Fruit fly (Drosophila melanogaster) whole organism, embryonic: ENCODE results near the gene Rcd2.
A peak's percentile ranks its signal among the peaks of the same experiment; 100 is the strongest.

ENCODE experiments used
- B-H2 ChIP-seq: fragments of 200-800 bp; sonication (Bioruptor generic); optimal IDR thresholded peaks from 2 replicates; lab custom pipeline; 2018; ENCODE audit warnings: missing biosample characterization, mild to moderate bottlenecking, missing genetic modification characterization
- BtbVII ChIP-seq: fragments of 200-800 bp; sonication (Bioruptor generic); optimal IDR thresholded peaks from 3 replicates; lab custom pipeline; 2017; ENCODE audit warnings: missing biosample characterization, mild to moderate bottlenecking, missing genetic modification characterization
- CG11696 ChIP-seq: fragments of 200-800 bp; sonication (Bioruptor generic); IDR thresholded peaks from 2 replicates; pipeline ENCODE4 v1.3.6; 2022; ENCODE audit warnings: missing biosample characterization, missing genetic modification characterization
- CG11723 ChIP-seq: fragments of 200-800 bp; sonication (Bioruptor generic); optimal IDR thresholded peaks from 2 replicates; lab custom pipeline; 2017; ENCODE audit warnings: missing biosample characterization, mild to moderate bottlenecking, missing genetic modification characterization
- CG12071 ChIP-seq: fragments of 200-800 bp; sonication (Bioruptor generic); optimal IDR thresholded peaks from 3 replicates; lab custom pipeline; 2018; ENCODE audit warnings: missing biosample characterization, mild to moderate bottlenecking, missing genetic modification characterization
- CG12236 ChIP-seq: fragments of 200-800 bp; sonication (Bioruptor generic); optimal IDR thresholded peaks from 2 replicates; lab custom pipeline; 2016; ENCODE audit warnings: missing biosample characterization, missing genetic modification characterization
- CG12769 ChIP-seq: fragments of 200-800 bp; sonication (Bioruptor generic); optimal IDR thresholded peaks from 2 replicates; lab custom pipeline; 2019; ENCODE audit warnings: missing biosample characterization, mild to moderate bottlenecking, missing genetic modification characterization, moderate library complexity
- CG12942 ChIP-seq: fragments of 200-800 bp; sonication (Bioruptor generic); optimal IDR thresholded peaks from 3 replicates; lab custom pipeline; 2016; ENCODE audit warnings: missing biosample characterization, missing genetic modification characterization
- CG17328 ChIP-seq: fragments of 200-800 bp; sonication (Bioruptor generic); IDR thresholded peaks from 2 replicates; pipeline ENCODE4 v1.3.6; 2022; ENCODE audit warnings: missing biosample characterization, missing genetic modification characterization
- CG17359 ChIP-seq: fragments of 200-800 bp; sonication (Bioruptor generic); optimal IDR thresholded peaks from 3 replicates; lab custom pipeline; 2018; ENCODE audit warnings: missing biosample characterization, mild to moderate bottlenecking, missing genetic modification characterization, moderate library complexity
- CG17612 ChIP-seq: fragments of 200-800 bp; sonication (Bioruptor generic); IDR thresholded peaks from 2 replicates; pipeline ENCODE4 v1.3.6; 2022; ENCODE audit warnings: missing biosample characterization, missing genetic modification characterization
- CG17829 ChIP-seq: fragments of 200-800 bp; optimal IDR thresholded peaks from 2 replicates; lab custom pipeline; 2019; ENCODE audit warnings: missing biosample characterization, mild to moderate bottlenecking, missing genetic modification characterization, moderate library complexity
- CG2202 ChIP-seq: fragments of 200-800 bp; sonication (Bioruptor generic); optimal IDR thresholded peaks from 2 replicates; lab custom pipeline; 2018; ENCODE audit warnings: missing biosample characterization, mild to moderate bottlenecking, missing genetic modification characterization
- CG2712 ChIP-seq: fragments of 200-800 bp; optimal IDR thresholded peaks from 3 replicates; lab custom pipeline; 2019; ENCODE audit warnings: missing biosample characterization, mild to moderate bottlenecking, missing genetic modification characterization, moderate library complexity
- CG31388 ChIP-seq: fragments of 200-800 bp; sonication (Bioruptor generic); optimal IDR thresholded peaks from 2 replicates; lab custom pipeline; 2016; ENCODE audit warnings: missing biosample characterization, missing genetic modification characterization
- CG6791 ChIP-seq: fragments of 200-800 bp; sonication (Bioruptor generic); IDR thresholded peaks from 3 replicates; pipeline ENCODE4 v1.3.6; 2022; ENCODE audit warnings: missing biosample characterization, missing genetic modification characterization; ENCODE audit not compliant: partially characterized antibody
- CG9437 ChIP-seq: fragments of 200-800 bp; sonication (Bioruptor generic); optimal IDR thresholded peaks from 2 replicates; lab custom pipeline; 2018; ENCODE audit warnings: missing biosample characterization, mild to moderate bottlenecking, missing genetic modification characterization
- D ChIP-seq, 2 experiments: fragments of 200-800 bp in 1 of 2; fragments of >200 bp in 1 of 2; sonication (Bioruptor generic) in 1 of 2; optimal IDR thresholded peaks; 2 replicates in 1 of 2; 3 replicates in 1 of 2; lab custom pipeline; 2017; ENCODE audit warnings: mild to moderate bottlenecking in 1 of 2, missing biosample characterization in 1 of 2, missing genetic modification characterization in 1 of 2, missing genetic modification reagents in 1 of 2
- Dip3 ChIP-seq: fragments of 200-800 bp; sonication (Bioruptor generic); optimal IDR thresholded peaks from 3 replicates; lab custom pipeline; 2016; ENCODE audit warnings: missing biosample characterization, missing genetic modification characterization
- Doc3 ChIP-seq: fragments of 200-800 bp; sonication (Bioruptor generic); IDR thresholded peaks from 3 replicates; pipeline ENCODE4 v1.3.6; 2022; ENCODE audit warnings: missing biosample characterization, missing genetic modification characterization; ENCODE audit not compliant: partially characterized antibody
- Gsc ChIP-seq: fragments of 200-800 bp; sonication (Bioruptor generic); IDR thresholded peaks from 2 replicates; pipeline ENCODE4 v1.3.6; 2022; ENCODE audit warnings: missing biosample characterization, missing genetic modification characterization
- Lhr ChIP-seq: fragments of 200-800 bp; sonication (Bioruptor generic); optimal IDR thresholded peaks from 3 replicates; lab custom pipeline; 2017; ENCODE audit warnings: mild to moderate bottlenecking, missing biosample characterization, missing genetic modification reagents, missing genetic modification characterization
- Nf-YB ChIP-seq: fragments of 200-800 bp; sonication (Bioruptor generic); optimal IDR thresholded peaks from 3 replicates; lab custom pipeline; 2019; ENCODE audit warnings: missing biosample characterization, mild to moderate bottlenecking, missing genetic modification characterization, moderate library complexity
- Ravus ChIP-seq: fragments of 200-800 bp; sonication (Bioruptor generic); IDR thresholded peaks from 2 replicates; pipeline ENCODE4 v1.3.6; 2022; ENCODE audit warnings: missing biosample characterization, missing genetic modification characterization
- Side ChIP-seq: fragments of 200-800 bp; sonication (Bioruptor generic); optimal IDR thresholded peaks from 2 replicates; lab custom pipeline; 2016; ENCODE audit warnings: missing biosample characterization, missing genetic modification characterization
- Vsx1 ChIP-seq: fragments of 200-800 bp; sonication (Bioruptor generic); optimal IDR thresholded peaks from 2 replicates; lab custom pipeline; 2017; ENCODE audit warnings: missing biosample characterization, mild to moderate bottlenecking, missing genetic modification characterization, missing genetic modification reagents
- YL-1 ChIP-seq: fragments of 200-800 bp; sonication (Bioruptor generic); optimal IDR thresholded peaks from 3 replicates; lab custom pipeline; 2017; ENCODE audit warnings: missing biosample characterization, mild to moderate bottlenecking, missing genetic modification characterization
- bcd ChIP-seq: fragments of 200-800 bp; sonication (Bioruptor generic); optimal IDR thresholded peaks from 2 replicates; lab custom pipeline; 2017; ENCODE audit warnings: missing biosample characterization, mild to moderate bottlenecking, missing genetic modification characterization
- cg ChIP-seq: fragments of 200-800 bp; sonication (Bioruptor generic); optimal IDR thresholded peaks from 3 replicates; lab custom pipeline; 2019; ENCODE audit warnings: missing biosample characterization, mild to moderate bottlenecking, missing genetic modification characterization, moderate library complexity
- dm ChIP-seq: fragments of 200-800 bp; sonication (Bioruptor generic); optimal IDR thresholded peaks from 3 replicates; lab custom pipeline; 2016; ENCODE audit warnings: missing biosample characterization, missing genetic modification characterization
- dpn ChIP-seq, 2 experiments: fragments of 200-800 bp; sonication (Bioruptor generic); optimal IDR thresholded peaks; 3 replicates each; lab custom pipeline; 2016; ENCODE audit warnings: missing biosample characterization in 2 of 2, missing genetic modification characterization in 2 of 2
- emc ChIP-seq: fragments of 200-800 bp; sonication (Bioruptor generic); optimal IDR thresholded peaks from 2 replicates; lab custom pipeline; 2016; ENCODE audit warnings: missing biosample characterization, missing genetic modification characterization
- en ChIP-seq: fragments of 200-800 bp; sonication (Bioruptor generic); optimal IDR thresholded peaks from 2 replicates; lab custom pipeline; 2016; ENCODE audit warnings: missing biosample characterization, missing genetic modification characterization
- fd64A ChIP-seq: fragments of 200-800 bp; sonication (Bioruptor generic); optimal IDR thresholded peaks from 3 replicates; lab custom pipeline; 2018; ENCODE audit warnings: missing biosample characterization, mild to moderate bottlenecking, missing genetic modification characterization
- fru ChIP-seq: fragments of >200 bp; optimal IDR thresholded peaks from 2 replicates; lab custom pipeline; 2017
- gem ChIP-seq: fragments of 200-800 bp; sonication (Bioruptor generic); optimal IDR thresholded peaks from 2 replicates; lab custom pipeline; 2019; ENCODE audit warnings: missing biosample characterization, mild to moderate bottlenecking, missing genetic modification characterization, moderate library complexity
- gfzf ChIP-seq: fragments of 200-800 bp; sonication (Bioruptor generic); optimal IDR thresholded peaks from 2 replicates; lab custom pipeline; 2016; ENCODE audit warnings: missing biosample characterization, mild to moderate bottlenecking, missing genetic modification characterization, moderate library complexity
- jigr1 ChIP-seq: fragments of 200-800 bp; sonication (Bioruptor generic); IDR thresholded peaks from 3 replicates; pipeline ENCODE4 v1.3.6; 2022; ENCODE audit warnings: missing biosample characterization, missing genetic modification characterization
- jumu ChIP-seq: fragments of 200-800 bp; sonication (Bioruptor generic); optimal IDR thresholded peaks from 3 replicates; lab custom pipeline; 2016; ENCODE audit warnings: missing biosample characterization, missing genetic modification characterization
- lmd ChIP-seq: fragments of 200-800 bp; sonication (Bioruptor generic); IDR thresholded peaks from 2 replicates; pipeline ENCODE4 v1.3.6; 2022; ENCODE audit warnings: missing biosample characterization, missing genetic modification characterization
- nau ChIP-seq: fragments of 200-800 bp; sonication (Bioruptor generic); optimal IDR thresholded peaks from 3 replicates; lab custom pipeline; 2017; ENCODE audit warnings: missing biosample characterization, mild to moderate bottlenecking, missing genetic modification characterization, missing genetic modification reagents
- nerfin-1 ChIP-seq: fragments of 200-800 bp; sonication (Bioruptor generic); optimal IDR thresholded peaks from 3 replicates; lab custom pipeline; 2019; ENCODE audit warnings: missing biosample characterization, mild to moderate bottlenecking, missing genetic modification characterization, moderate library complexity
- nmo ChIP-seq: fragments of 200-800 bp; sonication (Bioruptor generic); optimal IDR thresholded peaks from 2 replicates; lab custom pipeline; 2018; ENCODE audit warnings: missing biosample characterization, mild to moderate bottlenecking, missing genetic modification characterization, moderate library complexity
- sc ChIP-seq, 3 experiments: fragments of >200 bp in 2 of 3; fragments of 200-800 bp in 1 of 3; sonication (Bioruptor generic) in 1 of 3; optimal IDR thresholded peaks; 2 replicates in 2 of 3; 3 replicates in 1 of 3; lab custom pipeline; 2017; ENCODE audit warnings: mild to moderate bottlenecking in 1 of 3, missing biosample characterization in 1 of 3, missing genetic modification characterization in 1 of 3, missing genetic modification reagents in 1 of 3
- sd ChIP-seq: fragments of 200-800 bp; sonication (Bioruptor generic); optimal IDR thresholded peaks from 3 replicates; lab custom pipeline; 2018; ENCODE audit warnings: missing biosample characterization, mild to moderate bottlenecking, missing genetic modification characterization, moderate library complexity
- sob ChIP-seq: fragments of 200-800 bp; sonication (Bioruptor generic); IDR thresholded peaks from 2 replicates; pipeline ENCODE4 v1.3.6; 2022; ENCODE audit warnings: missing biosample characterization, missing genetic modification characterization
- unc-4 ChIP-seq: fragments of 200-800 bp; sonication (Bioruptor generic); IDR thresholded peaks from 2 replicates; pipeline ENCODE4 v1.3.6; 2022; ENCODE audit warnings: missing biosample characterization, missing genetic modification characterization; ENCODE audit not compliant: partially characterized antibody
- vfl ChIP-seq: fragments of 200-800 bp; sonication (Bioruptor generic); optimal IDR thresholded peaks from 2 replicates; lab custom pipeline; 2016; ENCODE audit warnings: missing biosample characterization, missing genetic modification characterization
- z ChIP-seq: fragments of 200-800 bp; sonication (Bioruptor generic); IDR thresholded peaks from 3 replicates; pipeline ENCODE4 v1.3.6; 2022; ENCODE audit warnings: missing biosample characterization, missing genetic modification characterization

Rcd2 gene

DNA sequence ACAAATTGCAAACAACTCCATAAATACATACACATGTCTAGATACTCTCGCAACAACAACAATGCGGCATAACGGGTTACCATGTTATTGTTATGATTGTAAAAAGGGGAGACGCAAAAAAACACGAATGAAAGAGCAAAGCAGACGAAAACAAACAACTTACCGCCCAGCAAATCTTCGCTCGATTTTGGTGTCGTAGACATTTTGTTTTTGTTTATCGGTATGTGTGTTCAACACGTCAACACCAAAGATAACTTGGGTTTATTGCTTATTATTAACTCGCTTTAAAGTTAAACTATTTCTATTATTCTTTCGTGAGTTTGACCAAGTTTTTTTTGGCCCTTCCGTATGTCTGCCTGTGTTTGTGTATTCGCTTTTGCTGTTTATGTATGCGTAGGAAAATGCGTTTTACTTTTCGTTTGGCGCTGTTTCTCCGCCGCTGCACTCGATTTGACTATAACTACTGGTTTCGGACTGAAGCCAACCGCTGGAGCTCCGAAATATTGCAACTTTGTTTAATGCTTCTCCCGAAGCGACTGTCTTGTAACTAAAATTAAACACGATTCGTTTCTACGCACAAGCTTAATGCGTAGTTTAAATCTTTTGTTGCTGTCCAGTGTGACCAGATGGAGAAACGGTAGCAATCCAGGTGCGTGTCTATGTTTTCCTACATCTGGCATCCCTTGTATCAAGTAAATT, 21.3 kb downstream of the Rcd2 start, which contains the start of gene BNIP3 (continued):
- TF ChIP-seq CG2712 (tag; lab: Kevin White, UChicago) (peak; percentile 6), CG9437 (GFP tag; lab: Kevin White, UChicago) (no peak), nmo (GFP tag; lab: Kevin White, UChicago) (peak; percentile 21), CG11723 (GFP tag; lab: Kevin White, UChicago) (no peak), jumu (GFP tag; lab: Kevin White, UChicago) (no peak), CG6791 (GFP tag; lab: Robert Waterston, UW) (no peak), BtbVII (no peak), CG12942 (GFP tag; lab: Kevin White, UChicago) (no peak), vfl (GFP tag; lab: Kevin White, UChicago) (no peak), CG17612 (GFP tag; lab: Robert Waterston, UW) (no peak), CG17829 (tag; lab: Kevin White, UChicago) (peak; percentile 18), Doc3 (GFP tag; lab: Robert Waterston, UW) (no peak), fru (lab: Kevin White, UChicago) (no peak), dm (GFP tag; lab: Kevin White, UChicago) (no peak), sc (optimal IDR thresholded peaks at IDR 0.05; lab: Kevin White, UChicago) (no peak), sc (GFP tag; optimal IDR thresholded peaks at IDR 0.05; lab: Kevin White, UChicago) (no peak), Ravus (GFP tag; lab: Robert Waterston, UW) (no peak), Vsx1 (GFP tag; lab: Kevin White, UChicago) (no peak), emc (no peak), nerfin-1 (tag; lab: Kevin White, UChicago) (peak; percentile 39), Dip3 (GFP tag; lab: Kevin White, UChicago) (no peak), Lhr (GFP tag; lab: Kevin White, UChicago) (peak; percentile 38), fd64A (GFP tag; lab: Kevin White, UChicago) (no peak), CG12071 (no peak), nau (GFP tag; lab: Kevin White, UChicago) (no peak), CG17359 (tag; lab: Kevin White, UChicago) (peak; percentile 20), CG12236 (no peak), gem (no peak), dpn (GFP tag; optimal IDR thresholded peaks at IDR 0.05; lab: Kevin White, UChicago) (no peak), jigr1 (GFP tag; lab: Robert Waterston, UW) (no peak), CG17328 (no peak), sd (tag; lab: Kevin White, UChicago) (peak; percentile 67), B-H2 (GFP tag; lab: Kevin White, UChicago) (no peak), lmd (GFP tag; lab: Robert Waterston, UW) (no peak), sob (GFP tag; lab: Robert Waterston, UW) (0 out of 2 replicates have a peak, but pooled peaks have one; percentile 13), CG12769 (tag; lab: Kevin White, UChicago) (peak; percentile 3), YL-1 (GFP tag; lab: Kevin White, UChicago) (peak; percentile 93), CG11696 (GFP tag; lab: Robert Waterston, UW) (no peak), gfzf (GFP tag; lab: Kevin White, UChicago) (peak; percentile 82), CG31388 (GFP tag; lab: Kevin White, UChicago) (no peak), cg (GFP tag; lab: Kevin White, UChicago) (peak; percentile 77), en (GFP tag; lab: Kevin White, UChicago) (no peak), Gsc (GFP tag; lab: Robert Waterston, UW) (no peak), unc-4 (GFP tag; lab: Robert Waterston, UW) (no peak), bcd (GFP tag; lab: Kevin White, UChicago) (no peak), z (no peak), D (optimal IDR thresholded peaks at IDR 0.05; lab: Kevin White, UChicago) (peak; percentile 44), D (GFP tag; optimal IDR thresholded peaks at IDR 0.05; lab: Kevin White, UChicago) (no peak), CG2202 (tag; lab: Kevin White, UChicago) (no peak), Side (GFP tag; lab: Kevin White, UChicago) (no peak), Nf-YB (GFP tag; lab: Kevin White, UChicago) (peak; percentile 24)
